Worm (Caenorhabditis elegans): ENCODE data around the gene ZK546.5.

- no peak for TF ChIP-seq pqm-1 (tag; optimal IDR thresholded peaks at IDR 0.05)
- no peak for TF ChIP-seq snpc-4 (tag; optimal IDR thresholded peaks at IDR 0.05)
- no peak for TF ChIP-seq pha-4 (tag; optimal IDR thresholded peaks at IDR 0.05)
- no peak for TF ChIP-seq daf-12 (tag; optimal IDR thresholded peaks at IDR 0.05)
- TF ChIP-seq ZK546.5 (tag; optimal IDR thresholded peaks at IDR 0.05) = no peak
- TF ChIP-seq elt-1 (tag; optimal IDR thresholded peaks at IDR 0.05) = no peak
These were observed 8.2 kb downstream of the ZK546.5 start, which contains the start of gene mdt-4 for ce11 chrII:4943849-4944248.

Data from whole organism, L3 larva.